Fruit fly (Drosophila melanogaster) whole organism: ENCODE results near the gene Tsp2A.

ENCODE experiments used
- CG8478 ChIP-seq: fragments of >200 bp; optimal IDR thresholded peaks from 2 replicates; lab custom pipeline; 2018; ENCODE audit warnings: inconsistent platforms
- Dll ChIP-seq: fragments of >200 bp; optimal IDR thresholded peaks from 2 replicates; lab custom pipeline; 2017
- EcR ChIP-seq, 2 experiments: fragments of >200 bp; optimal IDR thresholded peaks; 2 replicates each; lab custom pipeline; 2017; ENCODE audit warnings: missing biosample characterization in 2 of 2, missing genetic modification characterization in 2 of 2, missing genetic modification reagents in 2 of 2
- pan ChIP-seq: fragments of >200 bp; optimal IDR thresholded peaks from 2 replicates; lab custom pipeline; 2017
- psq ChIP-seq: fragments of >200 bp; optimal IDR thresholded peaks from 2 replicates; lab custom pipeline; 2017
- usp ChIP-seq: fragments of >200 bp; optimal IDR thresholded peaks from 2 replicates; lab custom pipeline; 2017; ENCODE audit warnings: missing biosample characterization, missing genetic modification characterization, mixed read lengths

Tsp2A gene

DNA sequence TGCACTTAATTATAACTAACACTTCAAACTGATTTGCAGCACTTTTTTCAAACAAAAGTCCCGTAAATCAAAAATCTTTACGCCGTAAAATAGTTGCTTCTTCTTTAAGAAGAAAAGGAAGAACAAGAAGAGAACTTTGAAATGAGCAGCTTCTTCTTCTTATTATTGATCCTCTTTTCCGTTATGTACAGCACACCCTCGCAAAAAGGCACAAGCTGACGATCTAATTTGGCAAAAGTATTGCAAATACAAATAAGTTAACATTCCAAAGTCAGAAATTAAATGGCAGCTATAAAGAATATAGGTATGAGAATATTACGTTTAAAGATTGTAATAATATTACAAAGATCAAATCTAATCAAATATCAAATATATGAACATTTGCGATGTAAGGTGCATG lies 4.8 kb upstream of the Tsp2A start, which contains the start of gene CG11409:
Gene CG11409, minus strand, starts transcription at position 60 of the 400 bp plus-strand sequence.
- no peak for TF ChIP-seq psq (lab: Kevin White, UChicago)
- no peak for TF ChIP-seq pan
- TF ChIP-seq CG8478, result no peak
- no peak for TF ChIP-seq Dll (lab: Kevin White, UChicago)
- TF ChIP-seq usp (GFP tag; lab: Kevin White, UChicago), result no peak
- no peak for TF ChIP-seq EcR (GFP tag; optimal IDR thresholded peaks at IDR 0.05; lab: Kevin White, UChicago)

DNA sequence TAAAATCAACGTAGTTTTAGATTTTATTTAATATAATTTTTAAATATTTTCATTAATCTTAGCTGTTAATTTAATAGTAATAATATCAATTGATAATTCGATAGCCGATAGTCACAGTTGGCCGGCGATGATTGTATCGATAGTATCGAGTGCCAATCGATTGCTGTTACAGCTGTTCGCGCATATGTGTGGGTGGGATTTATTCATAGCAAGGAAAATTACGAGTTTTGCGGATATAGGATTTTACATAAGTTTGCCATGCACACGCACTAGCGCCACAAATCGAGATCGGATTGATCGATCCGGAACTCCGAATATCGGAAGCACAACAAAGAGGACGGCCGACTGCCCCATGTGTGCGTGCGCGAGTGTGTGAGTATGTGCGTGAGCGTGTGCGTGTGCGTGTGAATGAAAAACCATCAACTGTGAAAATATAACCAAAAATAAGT lies 4.4 kb upstream of the Tsp2A start, which contains the start of gene Naa30A:
Gene Naa30A, plus strand, starts transcription at position 163 of the 449 bp plus-strand sequence.
- no peak for TF ChIP-seq Dll (lab: Kevin White, UChicago)
- no peak for TF ChIP-seq usp (GFP tag; lab: Kevin White, UChicago)
- no peak for TF ChIP-seq pan
- no peak for TF ChIP-seq CG8478
- TF ChIP-seq psq (lab: Kevin White, UChicago), result no peak
- no peak for TF ChIP-seq EcR (GFP tag; optimal IDR thresholded peaks at IDR 0.05; lab: Kevin White, UChicago)

DNA sequence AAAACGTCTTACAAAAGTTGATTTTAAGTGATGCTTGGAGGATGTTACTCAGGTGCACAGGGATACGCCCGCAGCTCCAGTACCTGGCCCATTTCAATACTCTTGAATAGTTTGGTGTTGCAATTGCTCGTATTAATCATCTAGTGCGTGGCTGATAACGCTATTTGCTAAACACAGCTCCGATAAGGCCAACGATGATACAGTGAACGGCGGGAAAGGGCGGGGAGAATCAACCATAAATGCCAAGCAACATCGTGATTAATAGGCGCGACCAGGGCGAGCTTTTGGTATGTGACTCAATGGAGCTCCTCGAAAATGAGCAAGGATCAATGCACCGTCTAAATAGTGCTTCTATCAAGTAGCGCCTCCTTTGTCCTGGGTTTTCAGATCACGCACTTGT lies 480 bp downstream of the Tsp2A start:
- TF ChIP-seq Dll (lab: Kevin White, UChicago) (no peak), CG8478 (no peak), pan (no peak), usp (GFP tag; lab: Kevin White, UChicago) (no peak)

DNA sequence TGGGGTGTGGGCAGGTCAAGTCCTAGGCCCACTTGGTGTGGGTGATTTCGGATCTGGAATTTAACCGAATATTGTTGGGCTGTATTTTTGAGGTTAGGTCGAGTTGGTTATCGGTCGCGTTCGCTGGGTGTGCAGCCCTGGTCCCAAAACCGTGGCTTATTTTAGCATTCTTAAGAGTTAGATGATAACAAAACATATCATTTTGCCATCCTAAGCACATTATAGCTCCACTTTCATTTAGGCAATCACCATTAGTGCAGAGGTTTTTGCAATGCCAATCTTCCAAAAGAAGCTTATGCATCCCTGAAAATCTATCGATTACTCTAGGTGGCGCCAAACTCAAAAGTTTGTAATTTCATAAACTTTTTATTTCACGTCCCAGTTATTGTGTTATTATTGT lies 2.9 kb downstream of the Tsp2A start, which contains the start of gene MTPAP:
Gene MTPAP, minus strand, starts transcription at position 103 of the 400 bp plus-strand sequence.
- TF ChIP-seq EcR (GFP tag; optimal IDR thresholded peaks at IDR 0.05; lab: Kevin White, UChicago) (no peak), Dll (lab: Kevin White, UChicago) (no peak), usp (GFP tag; lab: Kevin White, UChicago) (no peak), pan (no peak), CG8478 (no peak), psq (lab: Kevin White, UChicago) (no peak)

DNA sequence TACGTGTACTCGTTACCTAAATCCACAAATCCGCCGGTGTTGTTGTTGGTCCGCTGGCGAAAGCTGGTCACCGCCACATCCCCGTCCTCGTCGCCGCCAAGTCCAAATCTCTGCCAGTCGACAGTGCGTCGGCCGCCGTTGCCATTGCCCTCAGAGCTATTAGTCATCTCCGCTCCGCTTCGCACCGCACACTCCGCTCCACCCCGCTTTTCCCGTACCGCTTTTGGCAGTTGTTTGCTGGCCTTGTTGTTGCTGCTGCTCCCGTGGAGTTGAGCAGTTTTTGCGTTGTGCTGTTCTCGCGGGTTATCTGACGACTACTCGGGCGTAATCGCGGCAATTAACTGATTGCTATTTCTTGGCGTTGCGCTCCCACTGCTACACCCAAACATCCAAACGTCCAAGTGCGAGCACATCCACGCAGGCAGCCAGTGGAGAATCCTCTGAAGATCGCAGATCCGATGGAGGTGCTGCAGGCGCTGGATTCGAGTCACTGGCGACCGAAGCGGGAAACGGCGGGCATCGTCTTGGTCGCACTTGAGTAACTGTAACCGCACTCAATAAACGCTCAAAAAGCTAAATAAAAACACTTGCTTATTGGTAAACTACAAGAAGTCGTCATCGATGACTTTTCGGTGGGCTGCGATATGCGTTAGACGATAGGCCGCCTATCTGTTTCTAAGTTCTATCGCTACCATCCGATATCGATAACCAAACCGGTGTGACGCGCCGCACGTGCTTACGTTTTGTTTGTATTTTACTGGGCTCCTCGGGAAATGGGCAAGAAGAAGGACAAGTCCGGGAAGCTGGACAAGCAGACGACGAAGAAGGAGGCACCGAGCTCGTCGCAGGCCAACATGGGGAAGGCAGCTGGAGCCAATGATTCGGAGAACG lies 7.2 kb downstream of the Tsp2A start, which contains the start of the genes CG12773 and CG11417:
Gene CG12773, minus strand, starts transcription at position 660 of the 891 bp plus-strand sequence.
Gene CG11417, plus strand, starts transcription at position 693 of the 891 bp plus-strand sequence.
- TF ChIP-seq pan (no peak), usp (GFP tag; lab: Kevin White, UChicago) (no peak), CG8478 (no peak), psq (lab: Kevin White, UChicago) (no peak)

DNA sequence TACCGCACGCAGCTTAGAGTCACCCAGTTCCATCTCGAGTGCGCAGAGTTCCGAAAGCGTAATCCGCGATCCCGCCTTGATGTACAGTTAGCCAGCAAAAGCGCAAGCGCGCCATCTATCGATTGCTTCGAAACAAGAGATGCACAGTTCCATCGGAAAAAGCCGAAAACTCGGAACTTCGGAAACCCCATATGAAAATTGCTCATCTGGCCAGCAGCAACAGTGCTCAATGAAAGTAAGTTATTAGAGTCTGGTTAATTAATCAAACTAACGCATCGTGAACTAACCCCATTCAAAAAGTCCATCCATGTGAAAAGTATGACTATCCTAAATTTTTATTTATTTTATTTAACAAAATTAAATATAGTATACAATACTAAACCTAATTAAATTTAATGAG lies 11.1 kb downstream of the Tsp2A start, which contains the start of gene png:
Gene png, minus strand, starts transcription at position 101 of the 400 bp plus-strand sequence.
- TF ChIP-seq pan (no peak), usp (GFP tag; lab: Kevin White, UChicago) (no peak), Dll (lab: Kevin White, UChicago) (no peak), psq (lab: Kevin White, UChicago) (no peak), CG8478 (no peak), EcR (GFP tag; optimal IDR thresholded peaks at IDR 0.05; lab: Kevin White, UChicago) (no peak)

DNA sequence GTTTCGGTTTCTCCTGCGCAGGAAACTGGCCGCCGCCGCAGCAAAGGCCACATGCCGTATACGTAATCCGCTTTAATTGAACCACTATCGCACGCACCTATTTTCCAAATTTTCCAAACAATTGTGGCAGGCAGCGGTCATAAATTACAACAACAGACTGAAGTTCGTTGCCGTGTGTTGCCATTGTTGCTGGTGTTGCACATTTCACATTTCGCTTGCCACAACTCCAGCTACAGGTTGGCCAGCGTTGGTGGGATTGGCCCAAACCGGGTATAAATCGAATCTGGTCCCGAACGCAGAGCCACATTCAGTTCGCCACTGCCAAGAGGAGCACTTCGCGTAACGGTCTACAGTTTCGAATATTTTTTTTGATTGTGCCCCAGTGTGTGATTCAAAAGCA lies 22.6 kb downstream of the Tsp2A start, which contains the start of gene CG14770:
Gene CG14770, plus strand, starts transcription at position 301 of the 400 bp plus-strand sequence.
- TF ChIP-seq psq (lab: Kevin White, UChicago) (no peak), usp (GFP tag; lab: Kevin White, UChicago) (no peak), Dll (lab: Kevin White, UChicago) (no peak), CG8478 (no peak), pan (no peak), EcR (GFP tag; optimal IDR thresholded peaks at IDR 0.05; lab: Kevin White, UChicago) (no peak)

DNA sequence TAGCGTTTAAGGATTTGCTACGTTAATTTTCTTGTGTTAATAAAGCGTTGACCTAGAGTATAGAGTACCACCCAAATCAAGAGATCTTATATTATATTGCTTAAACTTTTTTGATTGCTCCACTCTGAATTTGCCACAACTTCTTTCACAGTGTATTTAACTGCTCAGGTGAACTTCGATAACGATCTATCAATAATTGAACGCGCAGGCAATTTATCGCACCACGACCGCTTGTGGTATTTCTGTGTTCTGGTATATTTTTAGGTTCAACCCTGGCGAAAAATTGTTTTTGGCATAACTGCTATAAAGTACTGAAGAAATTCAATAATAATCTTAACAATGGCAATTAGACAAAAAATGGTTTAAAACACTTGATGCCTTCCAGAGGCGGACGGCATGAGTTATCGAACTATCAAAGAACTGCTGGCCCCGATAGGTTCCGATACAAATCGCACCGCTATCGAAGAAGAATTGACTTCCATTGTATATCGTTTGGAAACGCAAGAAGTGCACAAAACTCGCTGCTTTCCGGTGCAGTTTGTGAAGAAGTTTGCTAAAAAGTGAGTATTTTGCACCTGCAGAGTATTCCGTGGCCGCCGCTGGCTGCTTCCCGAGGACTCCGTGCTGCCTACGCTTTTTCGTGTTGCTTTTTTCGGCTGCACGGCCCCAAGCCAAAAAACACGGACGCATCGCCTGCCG lies 23.9 kb downstream of the Tsp2A start, which contains the start of gene ssx:
Gene ssx, plus strand, starts transcription at position 477 of the 699 bp plus-strand sequence.
- TF ChIP-seq pan (no peak), usp (GFP tag; lab: Kevin White, UChicago) (no peak), Dll (lab: Kevin White, UChicago) (no peak), CG8478 (no peak), EcR (GFP tag; optimal IDR thresholded peaks at IDR 0.05; lab: Kevin White, UChicago) (no peak), psq (lab: Kevin White, UChicago) (no peak)

DNA sequence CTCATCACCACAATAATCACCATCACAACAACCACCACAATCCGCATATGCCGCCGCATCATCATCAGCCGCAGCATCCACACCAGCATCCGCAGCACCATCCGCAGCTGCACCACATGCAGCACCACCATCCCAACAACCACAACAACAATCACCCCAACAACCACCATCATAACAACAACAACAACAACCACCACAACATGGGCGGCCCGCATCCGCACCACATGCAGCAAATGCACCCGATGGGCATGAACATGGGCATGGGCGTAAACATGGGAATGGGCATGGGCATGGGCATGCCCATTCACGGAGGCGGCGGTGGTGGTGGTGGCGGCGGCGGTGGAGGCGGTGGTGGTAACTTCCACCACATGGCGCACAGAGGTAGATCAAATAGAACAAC lies 26.3 kb downstream of the Tsp2A start:
- TF ChIP-seq psq (lab: Kevin White, UChicago) (no peak), Dll (lab: Kevin White, UChicago) (no peak), CG8478 (no peak), usp (GFP tag; lab: Kevin White, UChicago) (no peak), EcR (GFP tag; optimal IDR thresholded peaks at IDR 0.05; lab: Kevin White, UChicago) (no peak), pan (no peak)

DNA sequence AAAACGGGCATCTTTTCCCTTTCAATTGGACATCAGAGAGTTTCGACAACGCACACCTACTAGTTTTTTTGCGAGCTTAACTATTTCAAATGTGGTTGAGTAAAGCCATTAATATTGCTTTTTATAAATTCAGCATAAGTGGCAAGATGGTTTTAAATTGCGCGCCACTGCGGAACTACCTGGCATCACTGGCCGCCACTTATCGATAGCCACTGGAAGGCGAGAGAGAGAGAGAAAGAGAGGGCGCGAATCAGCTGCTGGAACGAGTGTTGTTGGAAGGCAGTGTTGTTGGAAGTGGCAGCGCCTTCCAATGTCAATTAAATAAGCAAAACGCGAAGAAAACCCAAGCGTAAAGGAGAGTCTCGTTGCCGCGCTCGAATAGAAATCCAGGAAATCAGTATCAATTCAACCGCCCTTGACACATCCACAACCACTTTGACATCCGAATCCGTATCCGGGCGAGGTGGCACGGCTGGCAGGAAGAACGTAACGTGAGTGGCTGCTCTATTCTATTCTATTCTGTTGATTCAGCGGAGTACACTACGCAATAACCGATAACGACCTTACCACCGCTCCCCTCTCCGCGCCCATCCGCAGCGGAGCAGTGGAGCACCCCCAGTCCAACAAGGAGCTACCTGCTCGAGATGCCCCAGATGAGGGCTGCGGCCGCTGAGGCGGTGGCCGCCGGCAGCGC lies 29.1 kb downstream of the Tsp2A start, which contains the start of gene AMPKalpha:
Gene AMPKalpha, plus strand, starts transcription at position 272 of the 694 bp plus-strand sequence.
- TF ChIP-seq CG8478, result no peak
- no peak for TF ChIP-seq pan
- TF ChIP-seq EcR (GFP tag; optimal IDR thresholded peaks at IDR 0.05; lab: Kevin White, UChicago), result no peak
- TF ChIP-seq usp (GFP tag; lab: Kevin White, UChicago), result no peak
- TF ChIP-seq psq (lab: Kevin White, UChicago), result no peak
- TF ChIP-seq Dll (lab: Kevin White, UChicago), result no peak
